Fruit fly (Drosophila melanogaster) whole organism, prepupa: ENCODE results near the gene beta-PheRS.

Source experiments
- Blimp-1 ChIP-seq: fragments of 200-800 bp; sonication (Bioruptor generic); optimal IDR thresholded peaks from 3 replicates; lab custom pipeline; 2017; ENCODE audit warnings: missing biosample characterization, missing genetic modification characterization, mild to moderate bottlenecking, moderate library complexity, missing genetic modification reagents
- CG10631 ChIP-seq: fragments of 200-800 bp; sonication (Bioruptor generic); optimal IDR thresholded peaks from 2 replicates; lab custom pipeline; 2016; ENCODE audit warnings: missing biosample characterization, missing genetic modification characterization
- CG10669 ChIP-seq: fragments of 200-800 bp; sonication (Bioruptor generic); optimal IDR thresholded peaks from 3 replicates; lab custom pipeline; 2018; ENCODE audit warnings: missing biosample characterization, mild to moderate bottlenecking, missing genetic modification characterization, moderate library complexity
- CG11294 ChIP-seq: fragments of 200-800 bp; sonication (Bioruptor generic); IDR thresholded peaks from 2 replicates; pipeline ENCODE4 v1.3.6; 2022; ENCODE audit warnings: missing biosample characterization, missing genetic modification characterization
- CG11762 ChIP-seq: fragments of 200-800 bp; sonication (Bioruptor generic); optimal IDR thresholded peaks from 3 replicates; lab custom pipeline; 2016; ENCODE audit warnings: missing biosample characterization, missing genetic modification characterization; ENCODE audit not compliant: insufficient read depth
- CG15336 ChIP-seq: fragments of 200-800 bp; sonication (Bioruptor generic); IDR thresholded peaks from 2 replicates; pipeline ENCODE4 v1.3.6; 2022; ENCODE audit warnings: missing biosample characterization, missing genetic modification characterization
- CG16779 ChIP-seq: fragments of 200-800 bp; sonication (Bioruptor generic); optimal IDR thresholded peaks from 3 replicates; lab custom pipeline; 2017; ENCODE audit warnings: missing biosample characterization, mild to moderate bottlenecking, missing genetic modification characterization
- CG3032 ChIP-seq: fragments of 200-800 bp; optimal IDR thresholded peaks from 2 replicates; lab custom pipeline; 2019; ENCODE audit warnings: missing biosample characterization, mild to moderate bottlenecking, missing genetic modification characterization, moderate library complexity
- CG31627 ChIP-seq: fragments of 200-800 bp; sonication (Bioruptor generic); optimal IDR thresholded peaks from 3 replicates; lab custom pipeline; 2016; ENCODE audit warnings: missing biosample characterization, missing genetic modification characterization
- CG32006 ChIP-seq: fragments of 200-800 bp; sonication (Bioruptor generic); optimal IDR thresholded peaks from 3 replicates; lab custom pipeline; 2017; ENCODE audit warnings: missing biosample characterization, mild to moderate bottlenecking, missing genetic modification characterization
- CG34406 ChIP-seq: fragments of 200-800 bp; sonication (Bioruptor generic); optimal IDR thresholded peaks from 3 replicates; lab custom pipeline; 2016; ENCODE audit warnings: missing biosample characterization, missing genetic modification characterization
- CG3919 ChIP-seq: fragments of 200-800 bp; sonication (Bioruptor generic); optimal IDR thresholded peaks from 3 replicates; lab custom pipeline; 2016; ENCODE audit warnings: missing biosample characterization, missing genetic modification characterization
- CG4318 ChIP-seq: fragments of 200-800 bp; sonication (Bioruptor generic); optimal IDR thresholded peaks from 3 replicates; lab custom pipeline; 2017; ENCODE audit warnings: missing biosample characterization, mild to moderate bottlenecking, missing genetic modification characterization
- CG6163 ChIP-seq: fragments of 200-800 bp; sonication (Bioruptor generic); IDR thresholded peaks from 3 replicates; pipeline ENCODE4 v1.3.6; 2022; ENCODE audit warnings: missing biosample characterization, missing genetic modification characterization
- CG6276 ChIP-seq: fragments of 200-800 bp; sonication (Bioruptor generic); optimal IDR thresholded peaks from 2 replicates; lab custom pipeline; 2017; ENCODE audit warnings: missing biosample characterization, mild to moderate bottlenecking, missing genetic modification characterization
- CG6792 ChIP-seq: fragments of 200-800 bp; sonication (Bioruptor generic); optimal IDR thresholded peaks from 3 replicates; lab custom pipeline; 2016; ENCODE audit warnings: missing biosample characterization, missing genetic modification characterization
- CG6854 ChIP-seq: fragments of 200-800 bp; sonication (Bioruptor generic); optimal IDR thresholded peaks from 2 replicates; lab custom pipeline; 2017; ENCODE audit warnings: missing biosample characterization, mild to moderate bottlenecking, missing genetic modification characterization
- CG8319 ChIP-seq: fragments of 200-800 bp; sonication (Bioruptor generic); optimal IDR thresholded peaks from 3 replicates; lab custom pipeline; 2016; ENCODE audit warnings: missing biosample characterization, missing genetic modification characterization
- CG8632 ChIP-seq: fragments of 200-800 bp; sonication (Bioruptor generic); optimal IDR thresholded peaks from 3 replicates; lab custom pipeline; 2016; ENCODE audit warnings: missing biosample characterization, missing genetic modification characterization
- Eip75B ChIP-seq: fragments of 200-800 bp; sonication (Bioruptor generic); optimal IDR thresholded peaks from 3 replicates; lab custom pipeline; 2016; ENCODE audit warnings: missing biosample characterization, missing genetic modification characterization
- Eip78C ChIP-seq: fragments of 200-800 bp; sonication (Bioruptor generic); peaks from one replicate; lab custom pipeline; 2016; ENCODE audit warnings: missing biosample characterization, missing genetic modification characterization
- Eip93F ChIP-seq: fragments of 200-800 bp; sonication (Bioruptor generic); optimal IDR thresholded peaks from 2 replicates; lab custom pipeline; 2016; ENCODE audit warnings: missing biosample characterization, mild to moderate bottlenecking, missing genetic modification characterization
- Ets21C ChIP-seq: fragments of 200-800 bp; sonication (Bioruptor generic); optimal IDR thresholded peaks from 3 replicates; lab custom pipeline; 2016; ENCODE audit warnings: missing biosample characterization, missing genetic modification characterization
- Ets96B ChIP-seq: fragments of 200-800 bp; optimal IDR thresholded peaks from 2 replicates; lab custom pipeline; 2019; ENCODE audit warnings: missing biosample characterization, mild to moderate bottlenecking, missing genetic modification characterization, moderate library complexity
- Gug ChIP-seq: fragments of 200-800 bp; sonication (Bioruptor generic); IDR thresholded peaks from 2 replicates; pipeline ENCODE4 v1.3.6; 2022; ENCODE audit warnings: missing biosample characterization, missing genetic modification characterization
- Hr38 ChIP-seq: sonication (Bioruptor generic); optimal IDR thresholded peaks from 2 replicates; lab custom pipeline; 2016; ENCODE audit warnings: missing biosample characterization, missing genetic modification characterization
- Hr39 ChIP-seq: fragments of 200-800 bp; sonication (Bioruptor generic); optimal IDR thresholded peaks from 2 replicates; lab custom pipeline; 2016; ENCODE audit warnings: missing biosample characterization, missing genetic modification characterization
- Hr4 ChIP-seq: fragments of 200-800 bp; sonication (Bioruptor generic); optimal IDR thresholded peaks from 3 replicates; lab custom pipeline; 2016; ENCODE audit warnings: missing biosample characterization, missing genetic modification characterization
- Lpt ChIP-seq: fragments of 200-800 bp; sonication (Bioruptor generic); optimal IDR thresholded peaks from 3 replicates; lab custom pipeline; 2016; ENCODE audit warnings: missing biosample characterization, missing genetic modification characterization
- Met ChIP-seq: fragments of 200-800 bp; sonication (Bioruptor generic); optimal IDR thresholded peaks from 3 replicates; lab custom pipeline; 2016; ENCODE audit warnings: missing biosample characterization, missing genetic modification characterization
- OdsH ChIP-seq: fragments of 200-800 bp; sonication (Bioruptor generic); optimal IDR thresholded peaks from 3 replicates; lab custom pipeline; 2016; ENCODE audit warnings: missing biosample characterization, missing genetic modification characterization
- Sox102F ChIP-seq: fragments of 200-800 bp; sonication (Bioruptor generic); optimal IDR thresholded peaks from 2 replicates; lab custom pipeline; 2016; ENCODE audit warnings: missing biosample characterization, mild to moderate bottlenecking, missing genetic modification characterization
- Sox14 ChIP-seq: fragments of 200-800 bp; sonication (Bioruptor generic); optimal IDR thresholded peaks from 3 replicates; lab custom pipeline; 2016; ENCODE audit warnings: missing biosample characterization, missing genetic modification characterization
- achi ChIP-seq: fragments of 200-800 bp; sonication (Bioruptor generic); optimal IDR thresholded peaks from 3 replicates; lab custom pipeline; 2016; ENCODE audit warnings: missing biosample characterization, missing genetic modification characterization
- dac ChIP-seq: fragments of 200-800 bp; sonication (Bioruptor generic); optimal IDR thresholded peaks from 2 replicates; lab custom pipeline; 2017; ENCODE audit warnings: missing biosample characterization, mild to moderate bottlenecking, missing genetic modification characterization
- dsx ChIP-seq: fragments of 200-800 bp; optimal IDR thresholded peaks from 3 replicates; lab custom pipeline; 2019; ENCODE audit warnings: missing biosample characterization, mild to moderate bottlenecking, missing genetic modification characterization, moderate library complexity; ENCODE audit not compliant: poor library complexity, severe bottlenecking
- eg ChIP-seq: fragments of 200-800 bp; sonication (Bioruptor generic); IDR thresholded peaks from 3 replicates; pipeline ENCODE4 v1.3.6; 2022; ENCODE audit warnings: missing biosample characterization, missing genetic modification characterization
- esn ChIP-seq: fragments of 200-800 bp; sonication (Bioruptor generic); optimal IDR thresholded peaks from 2 replicates; lab custom pipeline; 2016; ENCODE audit warnings: missing biosample characterization, mild to moderate bottlenecking, missing genetic modification characterization, moderate library complexity
- fd59A ChIP-seq: fragments of 200-800 bp; sonication (Bioruptor generic); optimal IDR thresholded peaks from 2 replicates; lab custom pipeline; 2017; ENCODE audit warnings: missing biosample characterization, mild to moderate bottlenecking, missing genetic modification characterization, missing genetic modification reagents
- fd85E ChIP-seq: fragments of 200-800 bp; sonication (Bioruptor generic); optimal IDR thresholded peaks from 3 replicates; lab custom pipeline; 2016; ENCODE audit warnings: missing biosample characterization, missing genetic modification characterization
- pdm3 ChIP-seq: fragments of 200-800 bp; sonication (Bioruptor generic); optimal IDR thresholded peaks from 3 replicates; lab custom pipeline; 2016; ENCODE audit warnings: missing biosample characterization, missing genetic modification characterization
- salr ChIP-seq, 2 experiments: fragments of 200-800 bp; sonication (Bioruptor generic); optimal IDR thresholded peaks; 3 replicates each; lab custom pipeline; 2016 to 2018; ENCODE audit warnings: missing biosample characterization in 2 of 2, missing genetic modification characterization in 2 of 2, mild to moderate bottlenecking in 1 of 2
- ss ChIP-seq, 2 experiments: fragments of 200-800 bp; sonication (Bioruptor generic); optimal IDR thresholded peaks; 2 replicates in 1 of 2; 3 replicates in 1 of 2; lab custom pipeline; 2017 to 2018; ENCODE audit warnings: mild to moderate bottlenecking in 2 of 2, missing biosample characterization in 2 of 2, missing genetic modification characterization in 2 of 2, moderate library complexity in 1 of 2
- svp ChIP-seq: fragments of 200-800 bp; sonication (Bioruptor generic); peaks from one replicate; lab custom pipeline; 2016; ENCODE audit warnings: missing biosample characterization, missing genetic modification characterization
- topi ChIP-seq: fragments of 200-800 bp; sonication (Bioruptor generic); optimal IDR thresholded peaks from 3 replicates; lab custom pipeline; 2016; ENCODE audit warnings: missing biosample characterization, missing genetic modification characterization
- vri ChIP-seq: fragments of 200-800 bp; sonication (Bioruptor generic); optimal IDR thresholded peaks from 3 replicates; lab custom pipeline; 2016; ENCODE audit warnings: missing biosample characterization, mild to moderate bottlenecking, missing genetic modification characterization

The beta-PheRS gene

dm6 chr3R:24220845-24221244, 31.6 kb downstream of the beta-PheRS start, which contains the start of gene cav:
TSS of gene cav (plus strand) at chr3R:24221103.
- TF ChIP-seq Ets21C (GFP tag; lab: Kevin White, UChicago) (no peak), OdsH (GFP tag; lab: Kevin White, UChicago) (no peak), CG34406 (GFP tag; lab: Kevin White, UChicago) (no peak)

dm6 chr3R:24219093-24219492, 33.4 kb downstream of the beta-PheRS start:
- no peak for TF ChIP-seq CG6792
- TF ChIP-seq fd85E (GFP tag; lab: Kevin White, UChicago): no peak
- TF ChIP-seq Hr39 (GFP tag; lab: Kevin White, UChicago): no peak
- peak; percentile 32 for TF ChIP-seq pdm3 (GFP tag; lab: Kevin White, UChicago)
- no peak for TF ChIP-seq CG16779 (tag; lab: Kevin White, UChicago)
- peak; percentile 77 for TF ChIP-seq Hr4
- no peak for TF ChIP-seq Eip93F (GFP tag; lab: Kevin White, UChicago)
- TF ChIP-seq vri (GFP tag; lab: Kevin White, UChicago): no peak
- peak; percentile 75 for TF ChIP-seq Blimp-1 (GFP tag; lab: Kevin White, UChicago)
- TF ChIP-seq Eip78C (GFP tag; lab: Kevin White, UChicago): peak; percentile 80
- TF ChIP-seq salr (GFP tag; optimal IDR thresholded peaks at IDR 0.05; lab: Kevin White, UChicago): peak in 1 of 2 experiments; percentile 1
- TF ChIP-seq OdsH (GFP tag; lab: Kevin White, UChicago): peak; percentile 9
- no peak for TF ChIP-seq Hr38 (GFP tag; lab: Kevin White, UChicago)
- peak; percentile 44 for TF ChIP-seq dac (GFP tag; lab: Kevin White, UChicago)
- no peak for TF ChIP-seq Met
- TF ChIP-seq CG3919 (GFP tag; lab: Kevin White, UChicago): no peak
- no peak for TF ChIP-seq CG6276 (GFP tag; lab: Kevin White, UChicago)
- no peak for TF ChIP-seq svp (GFP tag; lab: Kevin White, UChicago)
- no peak for TF ChIP-seq CG10631 (GFP tag; lab: Kevin White, UChicago)
- TF ChIP-seq CG32006 (GFP tag; lab: Kevin White, UChicago): peak; percentile 84
- no peak for TF ChIP-seq CG6163 (GFP tag; lab: Robert Waterston, UW)

dm6 chr3R:24218565-24218964, 33.9 kb downstream of the beta-PheRS start, which contains the start of gene CG17786:
TSS of gene CG17786 (minus strand) at chr3R:24218718.
- TF ChIP-seq CG6792 (no peak), CG4318 (no peak), Met (no peak), CG11762 (GFP tag; lab: Kevin White, UChicago) (no peak), Ets96B (tag; lab: Kevin White, UChicago) (peak; percentile 2), CG6854 (GFP tag; lab: Kevin White, UChicago) (peak; percentile 88), CG3032 (no peak), CG8319 (no peak), Ets21C (GFP tag; lab: Kevin White, UChicago) (no peak), fd59A (GFP tag; lab: Kevin White, UChicago) (no peak), eg (GFP tag; lab: Robert Waterston, UW) (peak; percentile 63; the same call in 2 of the 3 replicates), dsx (GFP tag; lab: Kevin White, UChicago) (peak; percentile 31), CG8632 (no peak), pdm3 (GFP tag; lab: Kevin White, UChicago) (no peak), CG10669 (GFP tag; lab: Kevin White, UChicago) (no peak), dac (GFP tag; lab: Kevin White, UChicago) (no peak), esn (GFP tag; lab: Kevin White, UChicago) (peak; percentile 9), Gug (GFP tag; lab: Robert Waterston, UW) (no peak), Lpt (GFP tag; lab: Kevin White, UChicago) (no peak), Sox14 (GFP tag; lab: Kevin White, UChicago) (no peak), CG15336 (GFP tag; lab: Robert Waterston, UW) (peak; percentile 31; the same call in 1 of the 2 replicates), Sox102F (GFP tag; lab: Kevin White, UChicago) (peak; percentile 62), Hr38 (GFP tag; lab: Kevin White, UChicago) (no peak), CG32006 (GFP tag; lab: Kevin White, UChicago) (no peak), topi (peak; percentile 28), CG11294 (GFP tag; lab: Robert Waterston, UW) (no peak), Eip75B (peak; percentile 73), ss (GFP tag; optimal IDR thresholded peaks at IDR 0.05; lab: Kevin White, UChicago) (peak; percentile 24 to 74), Hr4 (no peak), salr (GFP tag; optimal IDR thresholded peaks at IDR 0.05; lab: Kevin White, UChicago) (no peak), CG31627 (no peak), achi (GFP tag; lab: Kevin White, UChicago) (no peak), CG16779 (tag; lab: Kevin White, UChicago) (no peak), OdsH (GFP tag; lab: Kevin White, UChicago) (no peak), Eip93F (GFP tag; lab: Kevin White, UChicago) (no peak)
